Worm (Caenorhabditis elegans): Measurements from ENCODE around the gene osm-10.

ce11 chrIII:7230841-7231240 is 12.2 kb upstream of the osm-10 start, which contains the start of gene R151.10:
- TF ChIP-seq dao-5 (tag; optimal IDR thresholded peaks at IDR 0.05) (no peak), him-1 (tag; optimal IDR thresholded peaks at IDR 0.05) (no peak), W03F9.2 (tag; optimal IDR thresholded peaks at IDR 0.05) (no peak)

Data from whole organism, L4/young adult.